Worm (Caenorhabditis elegans): Measurements from ENCODE around the gene smex-1.

smex-1 gene

DNA sequence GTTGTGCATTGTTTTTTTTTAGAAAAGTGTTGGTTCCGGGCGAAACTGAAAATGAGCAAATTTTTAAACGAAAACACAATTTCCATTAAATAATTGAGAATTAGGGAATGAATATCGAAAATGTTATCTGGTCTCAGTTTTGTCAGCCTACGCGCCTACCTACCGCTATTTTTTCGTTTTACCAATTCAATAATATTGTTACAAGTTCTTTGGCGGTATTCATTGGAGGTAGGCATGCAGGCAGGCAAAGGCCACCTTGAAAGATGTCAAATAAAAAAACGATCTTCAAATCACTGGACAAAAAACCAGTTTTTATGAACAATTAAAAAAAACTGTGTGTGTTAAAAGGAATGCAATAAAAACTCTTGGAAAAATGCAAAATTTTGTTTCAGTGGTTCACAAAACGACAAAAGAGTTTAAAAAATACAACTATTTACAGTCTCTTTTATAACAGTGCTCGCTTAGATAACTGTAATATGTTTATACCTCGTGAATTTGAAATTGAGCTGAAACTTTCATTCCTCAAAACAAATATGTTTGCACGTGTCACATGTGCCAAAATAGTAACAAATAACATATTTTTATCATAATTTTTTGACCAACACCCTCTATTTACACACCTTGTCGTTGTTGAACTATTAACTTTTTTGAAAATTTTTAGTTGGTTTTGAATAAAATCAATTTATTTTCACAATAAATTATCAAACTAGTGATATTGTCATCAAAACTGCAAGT is 8.9 kb upstream of the smex-1 start, which contains the start of gene W02D7.11:
Gene W02D7.11, minus strand, starts transcription at position 51 of the 735 bp plus-strand sequence.
- no peak for TF ChIP-seq him-1 (tag; optimal IDR thresholded peaks at IDR 0.05)
- TF ChIP-seq dao-5 (tag; optimal IDR thresholded peaks at IDR 0.05): no peak
- TF ChIP-seq W03F9.2 (tag; optimal IDR thresholded peaks at IDR 0.05): no peak

- TF ChIP-seq him-1 (tag; optimal IDR thresholded peaks at IDR 0.05) (no peak), W03F9.2 (tag; optimal IDR thresholded peaks at IDR 0.05) (no peak), dao-5 (tag; optimal IDR thresholded peaks at IDR 0.05) (no peak)
Observed at ce11 chrV:8302522-8302921, 6.8 kb upstream of the smex-1 start, which contains the start of gene sel-9. Gene sel-9, minus strand, starts transcription at chrV:8302580.

ce11 chrV:8300935-8301535 is 5.3 kb upstream of the smex-1 start, which contains the start of gene W02D7.6:
Gene W02D7.6, minus strand, starts transcription at chrV:8301507.
- TF ChIP-seq W03F9.2 (tag; optimal IDR thresholded peaks at IDR 0.05): peak; percentile 42
- no peak for TF ChIP-seq him-1 (tag; optimal IDR thresholded peaks at IDR 0.05)

ce11 chrV:8299191-8299854 is 3.6 kb upstream of the smex-1 start, which contains the start of gene W02D7.5:
Gene W02D7.5, minus strand, starts transcription at chrV:8299241.
- TF ChIP-seq him-1 (tag; optimal IDR thresholded peaks at IDR 0.05): no peak
- no peak for TF ChIP-seq dao-5 (tag; optimal IDR thresholded peaks at IDR 0.05)
- no peak for TF ChIP-seq W03F9.2 (tag; optimal IDR thresholded peaks at IDR 0.05)

DNA sequence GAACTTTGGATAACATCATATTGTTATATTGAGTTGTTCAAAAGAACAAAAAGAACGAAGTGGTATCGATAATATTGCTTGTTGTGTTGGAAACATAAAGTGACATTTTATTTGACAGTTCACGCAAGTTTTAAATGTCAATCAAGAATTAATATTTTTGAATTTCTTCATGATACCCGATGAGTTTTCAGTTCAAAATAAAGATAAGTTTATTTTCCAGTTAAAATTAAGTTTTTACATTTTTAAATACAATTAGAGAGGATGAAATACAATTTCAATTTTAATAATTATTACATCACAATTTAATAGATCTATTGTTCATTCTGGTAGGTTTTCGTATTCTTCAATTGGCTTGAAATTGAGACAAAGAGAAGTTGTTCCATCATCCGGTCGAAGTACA is 1.7 kb upstream of the smex-1 start, which contains the start of gene W02D7.4:
Gene W02D7.4, minus strand, starts transcription at position 101 of the 400 bp plus-strand sequence.
- TF ChIP-seq dao-5 (tag; optimal IDR thresholded peaks at IDR 0.05) (no peak), W03F9.2 (tag; optimal IDR thresholded peaks at IDR 0.05) (no peak), him-1 (tag; optimal IDR thresholded peaks at IDR 0.05) (no peak)

DNA sequence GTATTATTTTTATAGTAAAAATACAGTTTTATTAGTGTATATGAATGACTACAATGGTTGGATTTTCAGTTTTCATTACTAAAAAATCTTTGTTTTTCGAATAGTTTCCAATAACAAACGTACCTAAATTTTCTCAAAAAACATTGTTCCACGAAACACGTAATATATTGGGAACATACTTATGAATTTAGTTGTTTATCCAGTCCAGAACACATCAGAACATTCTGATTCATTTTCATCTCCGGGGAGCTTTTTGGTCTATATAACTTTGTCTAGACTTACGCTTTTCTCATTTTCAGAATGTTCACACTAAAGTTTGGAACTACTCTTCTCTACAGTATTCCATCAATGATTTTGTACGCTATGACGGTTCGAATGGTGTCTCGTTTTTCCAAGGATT is 4.0 kb downstream of the smex-1 start, which contains the start of gene srg-33:
Gene srg-33, plus strand, starts transcription at position 301 of the 400 bp plus-strand sequence.
- TF ChIP-seq dao-5 (tag; optimal IDR thresholded peaks at IDR 0.05) (no peak), him-1 (tag; optimal IDR thresholded peaks at IDR 0.05) (no peak), W03F9.2 (tag; optimal IDR thresholded peaks at IDR 0.05) (no peak)

DNA sequence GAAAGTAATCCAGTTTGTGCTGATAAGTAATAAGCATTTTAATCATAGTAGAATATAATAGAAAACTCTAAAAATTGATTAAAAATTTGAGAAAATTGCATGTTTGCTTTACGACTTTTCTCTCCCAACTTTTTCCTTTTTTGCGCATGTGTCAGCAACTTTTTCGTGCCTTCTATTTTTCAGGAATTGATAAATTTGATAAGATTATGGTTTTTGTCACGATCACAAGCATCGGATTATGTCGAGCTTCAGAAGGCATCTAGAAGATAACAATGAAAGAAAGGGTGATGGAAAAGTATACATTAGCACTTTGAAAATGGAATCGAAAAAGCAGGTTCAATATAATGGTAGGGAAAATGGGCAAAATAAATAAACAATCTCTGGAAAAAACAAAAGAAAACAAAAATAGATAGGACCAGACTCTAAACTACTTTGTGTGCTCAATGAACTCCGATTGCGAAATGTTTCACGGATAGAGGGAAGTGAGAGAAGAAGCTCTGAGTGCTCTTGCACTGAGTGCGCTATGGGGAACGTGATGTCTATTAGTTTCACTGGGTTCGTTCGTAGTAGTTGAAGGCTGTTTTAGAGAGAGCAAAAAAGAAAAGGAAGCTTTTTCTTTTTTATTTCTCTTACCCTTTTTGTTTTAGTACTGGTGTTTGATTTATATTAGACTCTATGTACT is 7.5 kb downstream of the smex-1 start:
- TF ChIP-seq him-1 (tag; optimal IDR thresholded peaks at IDR 0.05): no peak
- TF ChIP-seq dao-5 (tag; optimal IDR thresholded peaks at IDR 0.05): no peak
- TF ChIP-seq W03F9.2 (tag; optimal IDR thresholded peaks at IDR 0.05): no peak

ce11 chrV:8285455-8285854 is 10.3 kb downstream of the smex-1 start:
- TF ChIP-seq dao-5 (tag; optimal IDR thresholded peaks at IDR 0.05) (no peak), him-1 (tag; optimal IDR thresholded peaks at IDR 0.05) (no peak)

ce11 chrV:8284800-8285199 is 11.0 kb downstream of the smex-1 start, which contains the start of gene slc-17.5:
Gene slc-17.5, minus strand, starts transcription at chrV:8284900.
- TF ChIP-seq him-1 (tag; optimal IDR thresholded peaks at IDR 0.05): no peak
- no peak for TF ChIP-seq W03F9.2 (tag; optimal IDR thresholded peaks at IDR 0.05)
- TF ChIP-seq dao-5 (tag; optimal IDR thresholded peaks at IDR 0.05): no peak

- TF ChIP-seq W03F9.2 (tag; optimal IDR thresholded peaks at IDR 0.05): no peak
- no peak for TF ChIP-seq dao-5 (tag; optimal IDR thresholded peaks at IDR 0.05)
- no peak for TF ChIP-seq him-1 (tag; optimal IDR thresholded peaks at IDR 0.05)
Observed at ce11 chrV:8282933-8283332, 12.8 kb downstream of the smex-1 start.

- TF ChIP-seq him-1 (tag; optimal IDR thresholded peaks at IDR 0.05) (no peak), W03F9.2 (tag; optimal IDR thresholded peaks at IDR 0.05) (no peak), dao-5 (tag; optimal IDR thresholded peaks at IDR 0.05) (no peak)
Observed at ce11 chrV:8281646-8282045, 14.1 kb downstream of the smex-1 start.

DNA sequence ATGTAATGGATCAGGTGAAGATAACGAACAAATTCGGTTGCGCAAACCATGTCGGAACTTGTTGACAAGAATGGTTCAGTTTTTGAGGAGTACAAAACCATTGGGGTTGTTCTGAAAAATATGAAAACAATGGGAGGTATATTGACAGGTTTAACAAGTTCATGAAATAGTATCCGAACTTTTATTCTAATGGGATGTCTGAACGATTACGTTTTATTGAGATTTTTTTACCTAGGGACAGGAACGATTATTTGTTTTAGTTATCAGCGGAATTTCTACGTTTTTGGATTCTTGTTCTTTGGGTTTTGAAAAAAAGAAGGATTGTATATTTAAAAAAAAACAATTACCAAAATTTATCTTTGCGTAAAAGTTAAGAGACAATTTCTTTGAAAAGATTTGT is 15.0 kb downstream of the smex-1 start, which contains the start of gene str-135:
Gene str-135, minus strand, starts transcription at position 101 of the 400 bp plus-strand sequence.
- TF ChIP-seq dao-5 (tag; optimal IDR thresholded peaks at IDR 0.05) (no peak), W03F9.2 (tag; optimal IDR thresholded peaks at IDR 0.05) (no peak), him-1 (tag; optimal IDR thresholded peaks at IDR 0.05) (no peak)

DNA sequence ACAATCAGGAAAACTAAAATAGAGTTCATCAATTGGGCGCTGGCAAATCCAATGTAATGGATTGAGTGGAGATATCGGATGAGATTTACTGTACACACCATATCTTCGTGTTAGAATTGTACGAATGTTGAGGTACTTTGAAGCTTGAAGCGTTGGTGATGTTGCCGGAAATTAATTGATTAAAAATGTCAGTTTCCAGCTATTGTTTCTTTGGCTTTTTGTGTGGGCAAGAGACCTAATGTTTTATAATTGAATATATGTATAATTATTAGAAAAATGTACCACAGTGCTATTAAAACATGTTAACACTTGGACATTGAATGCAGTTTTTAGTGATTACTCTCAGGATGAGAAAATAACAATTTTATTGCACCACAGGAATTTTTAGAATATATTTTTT is 16.9 kb downstream of the smex-1 start, which contains the start of gene str-136:
Gene str-136, minus strand, starts transcription at position 101 of the 400 bp plus-strand sequence.
- TF ChIP-seq dao-5 (tag; optimal IDR thresholded peaks at IDR 0.05) (no peak), him-1 (tag; optimal IDR thresholded peaks at IDR 0.05) (no peak), W03F9.2 (tag; optimal IDR thresholded peaks at IDR 0.05) (no peak)
